Worm (Caenorhabditis elegans): ENCODE data around the gene kqt-2.

ce11 chrX:8246126-8246525 is at the start of gene kqt-2:
- TF ChIP-seq ztf-4 (tag; optimal IDR thresholded peaks at IDR 0.05), result no peak
- TF ChIP-seq nhr-10 (tag; optimal IDR thresholded peaks at IDR 0.05), result no peak
- no peak for TF ChIP-seq alr-1 (tag; optimal IDR thresholded peaks at IDR 0.05)
- no peak for TF ChIP-seq snpc-4 (tag; optimal IDR thresholded peaks at IDR 0.05)
- TF ChIP-seq mab-5 (tag; optimal IDR thresholded peaks at IDR 0.05), result no peak
- no peak for TF ChIP-seq egl-27 (tag; optimal IDR thresholded peaks at IDR 0.05)
- TF ChIP-seq nhr-11 (tag; optimal IDR thresholded peaks at IDR 0.05), result no peak
- TF ChIP-seq unc-62 (GFP tag; optimal IDR thresholded peaks at IDR 0.05), result no peak

Data from whole organism, L2 larva.